Worm (Caenorhabditis elegans) whole organism, late embryonic: ENCODE data around the gene vit-2.

Experiments
- C38D4.7 ChIP-seq: fragments of 200-800 bp; sonication (Bioruptor generic); optimal IDR thresholded peaks from 2 replicates; lab custom pipeline; 2018; ENCODE audit warnings: mild to moderate bottlenecking, missing genetic modification characterization, moderate library complexity, missing compliant biosample characterization
- F13H6.1 ChIP-seq: sonication (generic microtip); optimal IDR thresholded peaks from 2 replicates; lab custom pipeline; 2016; ENCODE audit warnings: missing genetic modification characterization, missing compliant biosample characterization
- ama-1 ChIP-seq: fragments of 150-350 bp; optimal IDR thresholded peaks from 2 replicates; lab custom pipeline; 2014
- ceh-14 ChIP-seq: sonication (generic microtip); optimal IDR thresholded peaks from 2 replicates; lab custom pipeline; 2016; ENCODE audit warnings: missing genotype, missing genetic modification characterization, missing compliant biosample characterization
- ceh-18 ChIP-seq: sonication (generic microtip); optimal IDR thresholded peaks from 2 replicates; lab custom pipeline; 2016; ENCODE audit warnings: missing genetic modification characterization, missing compliant biosample characterization
- ceh-19 ChIP-seq: fragments of 200-800 bp; sonication (Bioruptor generic); optimal IDR thresholded peaks from 2 replicates; lab custom pipeline; 2018; ENCODE audit warnings: mild to moderate bottlenecking, missing genetic modification characterization, missing compliant biosample characterization
- ceh-22 ChIP-seq: sonication (generic microtip); optimal IDR thresholded peaks from 2 replicates; lab custom pipeline; 2017; ENCODE audit warnings: missing biosample characterization, missing genetic modification characterization
- ceh-31 ChIP-seq: sonication (generic microtip); optimal IDR thresholded peaks from 2 replicates; lab custom pipeline; 2016; ENCODE audit warnings: missing genetic modification characterization, missing compliant biosample characterization
- ceh-34 ChIP-seq: sonication (generic microtip); optimal IDR thresholded peaks from 2 replicates; lab custom pipeline; 2016; ENCODE audit warnings: mild to moderate bottlenecking, missing genetic modification characterization, missing compliant biosample characterization
- ceh-48 ChIP-seq: sonication (generic microtip); optimal IDR thresholded peaks from 2 replicates; lab custom pipeline; 2016; ENCODE audit warnings: missing genetic modification characterization, inconsistent platforms, missing compliant biosample characterization
- ceh-6 ChIP-seq: fragments of 200-800 bp; sonication (Bioruptor generic); optimal IDR thresholded peaks from 2 replicates; lab custom pipeline; 2018; ENCODE audit warnings: mild to moderate bottlenecking, missing genetic modification characterization, missing compliant biosample characterization
- ceh-9 ChIP-seq: sonication (generic microtip); optimal IDR thresholded peaks from 2 replicates; lab custom pipeline; 2016; ENCODE audit warnings: mild to moderate bottlenecking, missing genetic modification characterization, inconsistent platforms, missing compliant biosample characterization
- che-1 ChIP-seq: sonication (generic microtip); optimal IDR thresholded peaks from 2 replicates; lab custom pipeline; 2016; ENCODE audit warnings: mild to moderate bottlenecking, missing genetic modification characterization, missing compliant biosample characterization
- dmd-4 ChIP-seq: sonication (generic microtip); optimal IDR thresholded peaks from 2 replicates; lab custom pipeline; 2016; ENCODE audit warnings: borderline replicate concordance, missing genetic modification characterization, missing compliant biosample characterization
- dve-1 ChIP-seq: sonication (generic microtip); optimal IDR thresholded peaks from 2 replicates; lab custom pipeline; 2017; ENCODE audit warnings: antibody characterized with exemption, mild to moderate bottlenecking, missing genetic modification characterization, missing compliant biosample characterization
- elt-2 ChIP-seq: sonication (generic microtip); optimal IDR thresholded peaks from 2 replicates; lab custom pipeline; 2016; ENCODE audit warnings: missing genetic modification reagents, missing genetic modification characterization, missing compliant biosample characterization
- elt-4 ChIP-seq: sonication (generic microtip); optimal IDR thresholded peaks from 2 replicates; lab custom pipeline; 2016; ENCODE audit warnings: missing genetic modification characterization, missing compliant biosample characterization
- hlh-15 ChIP-seq: sonication (generic microtip); optimal IDR thresholded peaks from 2 replicates; lab custom pipeline; 2016; ENCODE audit warnings: missing genetic modification characterization, missing compliant biosample characterization
- hlh-30 ChIP-seq: sonication (generic microtip); optimal IDR thresholded peaks from 2 replicates; lab custom pipeline; 2017; ENCODE audit warnings: antibody characterized with exemption, missing genetic modification characterization, missing compliant biosample characterization; ENCODE audit not compliant: insufficient read depth
- hlh-6 ChIP-seq: sonication (generic microtip); optimal IDR thresholded peaks from 2 replicates; lab custom pipeline; 2016; ENCODE audit warnings: missing genotype, missing genetic modification characterization, missing compliant biosample characterization
- lim-6 ChIP-seq: sonication (generic microtip); optimal IDR thresholded peaks from 2 replicates; lab custom pipeline; 2016; ENCODE audit warnings: missing genetic modification characterization, missing compliant biosample characterization
- lin-11 ChIP-seq: fragments of 200-800 bp; sonication (Bioruptor generic); optimal IDR thresholded peaks from 2 replicates; lab custom pipeline; 2018; ENCODE audit warnings: mild to moderate bottlenecking, missing genetic modification characterization, missing compliant biosample characterization
- nhr-232 ChIP-seq: sonication (generic microtip); optimal IDR thresholded peaks from 2 replicates; lab custom pipeline; 2016; ENCODE audit warnings: missing genetic modification characterization, missing compliant biosample characterization
- odd-2 ChIP-seq: sonication (generic microtip); optimal IDR thresholded peaks from 2 replicates; lab custom pipeline; 2017; ENCODE audit warnings: antibody characterized with exemption, mild to moderate bottlenecking, missing genetic modification characterization, missing compliant biosample characterization
- pag-3 ChIP-seq: sonication (generic microtip); optimal IDR thresholded peaks from 2 replicates; lab custom pipeline; 2016; ENCODE audit warnings: missing compliant biosample characterization, missing genetic modification characterization, borderline replicate concordance
- pha-2 ChIP-seq: sonication (generic microtip); optimal IDR thresholded peaks from 2 replicates; lab custom pipeline; 2017; ENCODE audit warnings: mild to moderate bottlenecking, missing genetic modification characterization, missing compliant biosample characterization
- pha-4 ChIP-seq: fragments of 150-350 bp; optimal IDR thresholded peaks from 2 replicates; lab custom pipeline; 2018; ENCODE audit warnings: missing biosample characterization, missing genetic modification reagents, missing genetic modification characterization
- pqm-1 ChIP-seq: sonication (generic microtip); optimal IDR thresholded peaks from 2 replicates; lab custom pipeline; 2016; ENCODE audit warnings: missing genetic modification characterization, missing compliant biosample characterization
- pros-1 ChIP-seq: fragments of 150-350 bp; optimal IDR thresholded peaks from 2 replicates; lab custom pipeline; 2014; ENCODE audit warnings: missing biosample characterization, missing genetic modification reagents, missing genetic modification characterization
- sdc-2 ChIP-seq: sonication (generic microtip); optimal IDR thresholded peaks from 2 replicates; lab custom pipeline; 2016; ENCODE audit warnings: missing genotype, missing genetic modification characterization, missing compliant biosample characterization
- sox-4 ChIP-seq: sonication (generic microtip); optimal IDR thresholded peaks from 2 replicates; lab custom pipeline; 2017; ENCODE audit warnings: mild to moderate bottlenecking, missing genetic modification characterization, inconsistent platforms, missing compliant biosample characterization
- tbx-2 ChIP-seq: sonication (generic microtip); optimal IDR thresholded peaks from 2 replicates; lab custom pipeline; 2016; ENCODE audit warnings: missing genetic modification characterization, missing compliant biosample characterization
- tbx-7 ChIP-seq: sonication (generic microtip); optimal IDR thresholded peaks from 2 replicates; lab custom pipeline; 2016; ENCODE audit warnings: missing genotype, missing genetic modification characterization, missing compliant biosample characterization
- ttx-3 ChIP-seq: sonication (generic microtip); optimal IDR thresholded peaks from 2 replicates; lab custom pipeline; 2016; ENCODE audit warnings: missing genetic modification reagents, missing genetic modification characterization, missing compliant biosample characterization
- unc-3 ChIP-seq, 2 experiments: fragments of 200-800 bp in 1 of 2; sonication (Bioruptor generic) in 1 of 2; sonication (generic microtip) in 1 of 2; conservative IDR thresholded peaks in 1 of 2; optimal IDR thresholded peaks in 1 of 2; 2 replicates each; pipeline versions ENCODE4 v1.3.6 to Lab custom; 2016 to 2022; ENCODE audit warnings: missing compliant biosample characterization in 2 of 2, missing genetic modification characterization in 2 of 2, missing genetic modification reagents in 1 of 2
- unc-42 ChIP-seq: sonication (generic microtip); optimal IDR thresholded peaks from 2 replicates; lab custom pipeline; 2016; ENCODE audit warnings: missing genotype, missing genetic modification characterization, missing compliant biosample characterization
- unc-55 ChIP-seq: sonication (generic microtip); optimal IDR thresholded peaks from 2 replicates; lab custom pipeline; 2017; ENCODE audit warnings: missing biosample characterization, missing genetic modification reagents, missing genetic modification characterization

The vit-2 gene

ce11 chrX:5085465-5085864 is 15.4 kb upstream of the vit-2 start (continued):
- peak; percentile 71 for TF ChIP-seq odd-2 (tag; lab: Kevin White, UChicago)
- TF ChIP-seq hlh-6 (tag; lab: Kevin White, UChicago): peak; percentile 95
- TF ChIP-seq ceh-14 (tag; lab: Kevin White, UChicago): peak; percentile 97
- peak; percentile 94 for TF ChIP-seq unc-3 (GFP tag; conservative IDR thresholded peaks at IDR 0.05; lab: Robert Waterston, UW)
- peak; percentile 90 for TF ChIP-seq unc-3 (tag; optimal IDR thresholded peaks at IDR 0.05; lab: Kevin White, UChicago)
- peak; percentile 88 for TF ChIP-seq hlh-15 (tag; lab: Kevin White, UChicago)
- TF ChIP-seq pha-2 (tag; lab: Kevin White, UChicago): peak; percentile 95
- peak; percentile 86 for TF ChIP-seq nhr-232 (tag; lab: Kevin White, UChicago)
- peak; percentile 90 for TF ChIP-seq pag-3
- peak; percentile 49 for TF ChIP-seq tbx-7 (tag; lab: Kevin White, UChicago)
- peak; percentile 83 for TF ChIP-seq ceh-9 (tag; lab: Kevin White, UChicago)
- TF ChIP-seq ceh-31 (tag; lab: Kevin White, UChicago): peak; percentile 91
- peak; percentile 74 for TF ChIP-seq elt-4 (tag; lab: Kevin White, UChicago)
- TF ChIP-seq ceh-18 (tag; lab: Kevin White, UChicago): peak; percentile 95
- TF ChIP-seq ceh-22 (tag; lab: Kevin White, UChicago): no peak
- peak; percentile 91 for TF ChIP-seq sdc-2 (tag; lab: Kevin White, UChicago)
- TF ChIP-seq sox-4 (tag; lab: Kevin White, UChicago): peak; percentile 96

- TF ChIP-seq pha-4 (tag; lab: Kevin White, UChicago) (no peak), dmd-4 (tag; lab: Kevin White, UChicago) (no peak), lin-11 (tag; lab: Kevin White, UChicago) (no peak), elt-2 (tag; lab: Kevin White, UChicago) (no peak), ceh-6 (no peak), ceh-9 (tag; lab: Kevin White, UChicago) (no peak), ceh-48 (tag; lab: Kevin White, UChicago) (no peak), pros-1 (tag; lab: Kevin White, UChicago) (no peak), ttx-3 (no peak), hlh-15 (tag; lab: Kevin White, UChicago) (no peak), unc-55 (GFP tag; lab: Kevin White, UChicago) (no peak), F13H6.1 (tag; lab: Kevin White, UChicago) (no peak), lim-6 (tag; lab: Kevin White, UChicago) (no peak), ceh-34 (no peak)
Measured at ce11 chrX:5086212-5086611, 14.6 kb upstream of the vit-2 start.

- TF ChIP-seq elt-4 (tag; lab: Kevin White, UChicago) (no peak), ceh-34 (no peak), unc-3 (GFP tag; conservative IDR thresholded peaks at IDR 0.05; lab: Robert Waterston, UW) (no peak), unc-3 (tag; optimal IDR thresholded peaks at IDR 0.05; lab: Kevin White, UChicago) (no peak), tbx-7 (tag; lab: Kevin White, UChicago) (no peak), tbx-2 (tag; lab: Kevin White, UChicago) (no peak), nhr-232 (tag; lab: Kevin White, UChicago) (no peak), hlh-30 (tag; lab: Kevin White, UChicago) (no peak), ceh-19 (GFP tag; lab: Kevin White, UChicago) (no peak), pros-1 (tag; lab: Kevin White, UChicago) (no peak), pag-3 (no peak), C38D4.7 (GFP tag; lab: Kevin White, UChicago) (no peak), pha-2 (tag; lab: Kevin White, UChicago) (no peak), ceh-6 (no peak), dve-1 (tag; lab: Kevin White, UChicago) (no peak), sdc-2 (tag; lab: Kevin White, UChicago) (no peak), unc-42 (no peak), ama-1 (lab: Kevin White, UChicago) (no peak), che-1 (tag; lab: Kevin White, UChicago) (no peak), pqm-1 (tag; lab: Kevin White, UChicago) (no peak)
Measured at ce11 chrX:5087366-5087891, 13.4 kb upstream of the vit-2 start, which contains the start of gene pnk-4. Gene pnk-4 (plus strand): TSS chrX:5087841.
